Worm (Caenorhabditis elegans) whole organism, L4 larva: ENCODE measurements around the gene F54F12.1.

Experiments used
- F10B5.3 ChIP-seq: sonication (generic microtip); optimal IDR thresholded peaks from 2 replicates; lab custom pipeline; 2016; ENCODE audit warnings: mild to moderate bottlenecking, missing genetic modification characterization, missing compliant biosample characterization
- F26F4.8 ChIP-seq: fragments of 200-800 bp; sonication (Bioruptor generic); conservative IDR thresholded peaks from 2 replicates; pipeline ENCODE4 v1.3.6; 2022; ENCODE audit warnings: missing genetic modification characterization, missing compliant biosample characterization
- F44E2.7 ChIP-seq: fragments of 200-800 bp; sonication (Bioruptor generic); IDR thresholded peaks from 2 replicates; pipeline ENCODE4 v2.1.2; 2022; ENCODE audit warnings: missing genetic modification characterization, missing compliant biosample characterization
- R02D3.7 ChIP-seq: fragments of 150-350 bp; sonication (generic microtip); optimal IDR thresholded peaks from 3 replicates; lab custom pipeline; 2014; ENCODE audit warnings: missing biosample characterization, missing genetic modification characterization
- T20F7.1 ChIP-seq: fragments of 200-800 bp; sonication (Bioruptor generic); optimal IDR thresholded peaks from 2 replicates; lab custom pipeline; 2018; ENCODE audit warnings: mild to moderate bottlenecking, missing genetic modification characterization, missing compliant biosample characterization
- Y105C5A.15 ChIP-seq: fragments of 200-800 bp; sonication (Bioruptor generic); IDR thresholded peaks from 2 replicates; pipeline ENCODE4 v1.3.6; 2022; ENCODE audit warnings: missing genetic modification characterization, missing compliant biosample characterization
- Y48G9A.11 ChIP-seq: fragments of 200-800 bp; sonication (Bioruptor generic); IDR thresholded peaks from 2 replicates; pipeline ENCODE4 v1.3.6; 2022; ENCODE audit warnings: missing genetic modification reagents, missing genetic modification characterization, missing compliant biosample characterization
- Y75B8A.6 ChIP-seq: fragments of 200-800 bp; sonication (Bioruptor generic); IDR thresholded peaks from 2 replicates; pipeline ENCODE4 v1.3.6; 2022; ENCODE audit warnings: missing genetic modification reagents, missing genetic modification characterization, missing compliant biosample characterization
- ZK337.2 ChIP-seq: fragments of 200-800 bp; sonication (Bioruptor generic); IDR thresholded peaks from 2 replicates; pipeline ENCODE4 v1.3.6; 2022; ENCODE audit warnings: missing genetic modification reagents, missing genetic modification characterization, missing compliant biosample characterization
- ama-1 ChIP-seq: fragments of 150-350 bp; optimal IDR thresholded peaks from 2 replicates; lab custom pipeline; 2014; ENCODE audit warnings: inconsistent platforms, mixed read lengths
- attf-4 ChIP-seq: sonication (generic microtip); optimal IDR thresholded peaks from 3 replicates; lab custom pipeline; 2017; ENCODE audit warnings: missing biosample characterization, missing genetic modification characterization
- ceh-62 ChIP-seq: sonication (generic microtip); optimal IDR thresholded peaks from 2 replicates; lab custom pipeline; 2017; ENCODE audit warnings: missing biosample characterization, missing genetic modification characterization
- ceh-82 ChIP-seq: sonication (generic microtip); optimal IDR thresholded peaks from 2 replicates; lab custom pipeline; 2017; ENCODE audit warnings: missing biosample characterization, missing genetic modification characterization
- daf-12 ChIP-seq: fragments of 150-350 bp; optimal IDR thresholded peaks from 2 replicates; lab custom pipeline; 2014; ENCODE audit warnings: missing biosample characterization, missing genetic modification reagents, missing genetic modification characterization
- dmd-8 ChIP-seq: fragments of 200-800 bp; sonication (Bioruptor generic); IDR thresholded peaks from 2 replicates; pipeline ENCODE4 v1.3.6; 2022; ENCODE audit warnings: missing genetic modification characterization, missing compliant biosample characterization
- dpl-1 ChIP-seq: fragments of 150-350 bp; optimal IDR thresholded peaks from 2 replicates; lab custom pipeline; 2014; ENCODE audit warnings: missing biosample characterization, missing genetic modification reagents, missing genetic modification characterization
- dve-1 ChIP-seq: sonication (generic microtip); optimal IDR thresholded peaks from 2 replicates; lab custom pipeline; 2017; ENCODE audit warnings: antibody characterized with exemption, mild to moderate bottlenecking, missing genetic modification characterization, missing compliant biosample characterization; ENCODE audit not compliant: insufficient read depth
- fkh-10 ChIP-seq: fragments of 150-350 bp; optimal IDR thresholded peaks from 2 replicates; lab custom pipeline; 2014; ENCODE audit warnings: missing biosample characterization, missing genetic modification reagents, missing genetic modification characterization
- fos-1 ChIP-seq: fragments of 150-350 bp; optimal IDR thresholded peaks from 2 replicates; lab custom pipeline; 2014; ENCODE audit warnings: missing biosample characterization, missing genetic modification characterization
- gei-8 ChIP-seq: fragments of 200-800 bp; sonication (Bioruptor generic); optimal IDR thresholded peaks from 2 replicates; lab custom pipeline; 2018; ENCODE audit warnings: mild to moderate bottlenecking, missing genetic modification characterization, missing compliant biosample characterization
- hmg-1.1 ChIP-seq: fragments of 200-800 bp; sonication (Bioruptor generic); IDR thresholded peaks from 2 replicates; pipeline ENCODE4 v1.3.6; 2022; ENCODE audit warnings: missing genetic modification reagents, missing genetic modification characterization, missing compliant biosample characterization
- jun-1 ChIP-seq: fragments of 150-350 bp; optimal IDR thresholded peaks from 2 replicates; lab custom pipeline; 2014; ENCODE audit warnings: missing biosample characterization, missing genetic modification reagents, missing genetic modification characterization
- lim-7 ChIP-seq: fragments of 200-800 bp; sonication (Bioruptor generic); IDR thresholded peaks from 2 replicates; pipeline ENCODE4 v1.3.6; 2022; ENCODE audit warnings: missing genetic modification characterization, missing compliant biosample characterization
- lin-1 ChIP-seq: fragments of 200-800 bp; sonication (Bioruptor generic); IDR thresholded peaks from 2 replicates; pipeline ENCODE4 v1.3.6; 2022; ENCODE audit warnings: missing genetic modification reagents, missing genetic modification characterization, missing compliant biosample characterization
- lin-13 ChIP-seq: fragments of 150-350 bp; optimal IDR thresholded peaks from 2 replicates; lab custom pipeline; 2014; ENCODE audit warnings: missing biosample characterization, missing genetic modification reagents, missing genetic modification characterization
- lin-29 ChIP-seq: fragments of 200-800 bp; sonication (Bioruptor generic); IDR thresholded peaks from 2 replicates; pipeline ENCODE4 v1.3.6; 2022; ENCODE audit warnings: missing genetic modification reagents, missing genetic modification characterization, missing compliant biosample characterization
- lin-38 ChIP-seq: fragments of 200-800 bp; sonication (Bioruptor generic); IDR thresholded peaks from 2 replicates; pipeline ENCODE4 v1.3.6; 2022; ENCODE audit warnings: missing genetic modification reagents, missing genetic modification characterization, missing compliant biosample characterization
- lin-39 ChIP-seq: fragments of 150-350 bp; optimal IDR thresholded peaks from 2 replicates; lab custom pipeline; 2014; ENCODE audit warnings: missing biosample characterization, missing genetic modification reagents, missing genetic modification characterization
- lir-3 ChIP-seq: sonication (generic microtip); optimal IDR thresholded peaks from 2 replicates; lab custom pipeline; 2016; ENCODE audit warnings: mild to moderate bottlenecking, missing genetic modification characterization, missing compliant biosample characterization
- madf-5 ChIP-seq, 2 experiments: fragments of 200-800 bp; sonication (Bioruptor generic); IDR thresholded peaks; 2 replicates each; pipeline ENCODE4 v1.3.6; 2022; ENCODE audit warnings: missing compliant biosample characterization in 2 of 2, missing genetic modification characterization in 2 of 2
- mdl-1 ChIP-seq, 2 experiments: fragments of 150-350 bp in 1 of 2; sonication (generic microtip) in 1 of 2; optimal IDR thresholded peaks; 2 replicates each; lab custom pipeline; 2014 to 2017; ENCODE audit warnings: missing biosample characterization in 2 of 2, missing genetic modification characterization in 2 of 2
- mdt-29 ChIP-seq: fragments of 200-800 bp; sonication (Bioruptor generic); IDR thresholded peaks from 2 replicates; pipeline ENCODE4 v1.3.6; 2022; ENCODE audit warnings: missing genetic modification reagents, missing genetic modification characterization, missing compliant biosample characterization
- mxl-2 ChIP-seq: fragments of 200-800 bp; sonication (Bioruptor generic); conservative IDR thresholded peaks from 2 replicates; pipeline ENCODE4 v1.3.6; 2022; ENCODE audit warnings: missing genetic modification reagents, missing genetic modification characterization, missing compliant biosample characterization
- mxl-3 ChIP-seq: fragments of 200-800 bp; sonication (Bioruptor generic); optimal IDR thresholded peaks from 2 replicates; lab custom pipeline; 2018; ENCODE audit warnings: mild to moderate bottlenecking, missing genetic modification characterization, missing compliant biosample characterization
- nhr-10 ChIP-seq: fragments of 150-350 bp; optimal IDR thresholded peaks from 2 replicates; lab custom pipeline; 2014; ENCODE audit warnings: missing biosample characterization, missing genetic modification characterization
- nhr-102 ChIP-seq: sonication (generic microtip); optimal IDR thresholded peaks from 2 replicates; lab custom pipeline; 2016; ENCODE audit warnings: mild to moderate bottlenecking, missing genetic modification characterization, moderate library complexity, missing compliant biosample characterization
- nhr-237 ChIP-seq: sonication (generic microtip); optimal IDR thresholded peaks from 2 replicates; lab custom pipeline; 2017; ENCODE audit warnings: missing biosample characterization, missing genetic modification characterization
- nhr-28 ChIP-seq: fragments of 150-350 bp; optimal IDR thresholded peaks from 2 replicates; lab custom pipeline; 2014; ENCODE audit warnings: missing biosample characterization, missing genetic modification characterization
- nhr-41 ChIP-seq: fragments of 200-800 bp; sonication (Bioruptor generic); IDR thresholded peaks from 2 replicates; pipeline ENCODE4 v1.3.6; 2022; ENCODE audit warnings: missing genetic modification reagents, missing genetic modification characterization, missing compliant biosample characterization
- nhr-42 ChIP-seq: fragments of 200-800 bp; sonication (Bioruptor generic); IDR thresholded peaks from 2 replicates; pipeline ENCODE4 v1.3.6; 2022; ENCODE audit warnings: missing genetic modification characterization, missing compliant biosample characterization
- nhr-48 ChIP-seq: sonication (generic microtip); optimal IDR thresholded peaks from 2 replicates; lab custom pipeline; 2016; ENCODE audit warnings: mild to moderate bottlenecking, missing genetic modification characterization, missing compliant biosample characterization
- nhr-77 ChIP-seq: fragments of 150-350 bp; optimal IDR thresholded peaks from 2 replicates; lab custom pipeline; 2014; ENCODE audit warnings: missing biosample characterization, missing genetic modification characterization
- rbr-2 ChIP-seq: sonication (generic microtip); optimal IDR thresholded peaks from 2 replicates; lab custom pipeline; 2016; ENCODE audit warnings: missing genotype, missing genetic modification characterization, missing compliant biosample characterization
- snpc-1.2 ChIP-seq: fragments of 200-800 bp; sonication (Bioruptor generic); IDR thresholded peaks from 2 replicates; pipeline ENCODE4 v1.3.6; 2022; ENCODE audit warnings: missing genetic modification reagents, missing genetic modification characterization, missing compliant biosample characterization
- snpc-4 ChIP-seq: fragments of 150-350 bp; optimal IDR thresholded peaks from 2 replicates; lab custom pipeline; 2014; ENCODE audit warnings: missing biosample characterization, missing genetic modification characterization
- spr-3 ChIP-seq: fragments of 200-800 bp; sonication (Bioruptor generic); optimal IDR thresholded peaks from 2 replicates; lab custom pipeline; 2018; ENCODE audit warnings: mild to moderate bottlenecking, missing genetic modification characterization, missing compliant biosample characterization
- tag-97 ChIP-seq: fragments of 200-800 bp; sonication (Bioruptor generic); IDR thresholded peaks from 2 replicates; pipeline ENCODE4 v1.3.6; 2022; ENCODE audit warnings: missing genetic modification characterization, missing compliant biosample characterization
- tra-1 ChIP-seq: fragments of 200-800 bp; sonication (Bioruptor generic); IDR thresholded peaks from 2 replicates; pipeline ENCODE4 v1.3.6; 2022; ENCODE audit warnings: missing genetic modification reagents, missing genetic modification characterization, missing compliant biosample characterization
- unc-130 ChIP-seq: sonication (generic microtip); optimal IDR thresholded peaks from 2 replicates; lab custom pipeline; 2016; ENCODE audit warnings: missing genetic modification reagents, missing genetic modification characterization, missing compliant biosample characterization
- unc-39 ChIP-seq: sonication (generic microtip); optimal IDR thresholded peaks from 2 replicates; lab custom pipeline; 2017; ENCODE audit warnings: missing biosample characterization, missing genetic modification characterization
- ztf-7 ChIP-seq: fragments of 150-350 bp; optimal IDR thresholded peaks from 2 replicates; lab custom pipeline; 2014; ENCODE audit warnings: missing biosample characterization, missing genetic modification characterization

The F54F12.1 gene

ce11 chrIII:13067884-13068767 is 12.9 kb upstream of the F54F12.1 start (continued):
- TF ChIP-seq ZK337.2 (GFP tag; lab: Robert Waterston, UW): no peak
- TF ChIP-seq unc-39: peak; percentile 85
- TF ChIP-seq jun-1: peak; percentile 24
- TF ChIP-seq nhr-48 (tag; lab: Kevin White, UChicago): peak; percentile 72
- TF ChIP-seq nhr-10 (tag; lab: Kevin White, UChicago): peak; percentile 72
- TF ChIP-seq nhr-237: no peak
- TF ChIP-seq ceh-82 (tag; lab: Kevin White, UChicago): no peak
- TF ChIP-seq Y75B8A.6 (GFP tag; lab: Robert Waterston, UW): no peak
- TF ChIP-seq F44E2.7 (GFP tag; lab: Robert Waterston, UW): no peak
- TF ChIP-seq nhr-28 (tag; lab: Kevin White, UChicago): peak; percentile 86
- TF ChIP-seq snpc-1.2: peak; percentile 72
- peak; percentile 38 for TF ChIP-seq F10B5.3 (tag; lab: Kevin White, UChicago)
- TF ChIP-seq snpc-4 (tag; lab: Kevin White, UChicago): no peak
- TF ChIP-seq tag-97 (GFP tag; lab: Robert Waterston, UW): no peak
- no peak for TF ChIP-seq lim-7 (GFP tag; lab: Robert Waterston, UW)
- no peak for TF ChIP-seq Y48G9A.11 (GFP tag; lab: Robert Waterston, UW)
- 0 out of 2 replicates have a peak, but pooled peaks have one; percentile 36 for TF ChIP-seq nhr-42
- no peak for TF ChIP-seq Y105C5A.15
- TF ChIP-seq nhr-77: peak; percentile 87
- TF ChIP-seq nhr-41: no peak
- no peak for TF ChIP-seq R02D3.7 (tag; lab: Kevin White, UChicago)
- peak; percentile 72; the same call in 1 of the 2 replicates for TF ChIP-seq lin-1 (GFP tag; lab: Robert Waterston, UW)
- TF ChIP-seq hmg-1.1 (GFP tag; lab: Robert Waterston, UW): peak; percentile 93
- peak; percentile 71 for TF ChIP-seq tra-1 (GFP tag; lab: Robert Waterston, UW)
- no peak for TF ChIP-seq ceh-62 (tag; lab: Kevin White, UChicago)
- TF ChIP-seq mxl-3 (GFP tag; lab: Kevin White, UChicago): peak; percentile 97
- peak; percentile 73 for TF ChIP-seq nhr-102 (tag; lab: Kevin White, UChicago)
- TF ChIP-seq gei-8: peak; percentile 64
- TF ChIP-seq rbr-2 (tag; lab: Kevin White, UChicago): peak; percentile 93
- no peak for TF ChIP-seq lin-29 (GFP tag; lab: Robert Waterston, UW)
- TF ChIP-seq daf-12 (tag; lab: Kevin White, UChicago): no peak
- TF ChIP-seq mxl-2 (GFP tag; lab: Robert Waterston, UW): no peak
- peak; percentile 89 for TF ChIP-seq dve-1 (tag; lab: Kevin White, UChicago)
- no peak for TF ChIP-seq lir-3 (tag; lab: Kevin White, UChicago)
- TF ChIP-seq mdt-29: peak; percentile 73
- TF ChIP-seq F26F4.8: no peak
- peak; percentile 80 for TF ChIP-seq fkh-10 (GFP tag; lab: Kevin White, UChicago)
- TF ChIP-seq mdl-1 (tag; optimal IDR thresholded peaks at IDR 0.05; lab: Kevin White, UChicago): peak; percentile 88 to 98
- TF ChIP-seq unc-130 (GFP tag; lab: Kevin White, UChicago): no peak
- peak; percentile 34 for TF ChIP-seq spr-3 (GFP tag; lab: Kevin White, UChicago)
- TF ChIP-seq ama-1 (lab: Kevin White, UChicago): peak; percentile 72
- TF ChIP-seq ztf-7 (tag; lab: Kevin White, UChicago): peak; percentile 10
- TF ChIP-seq fos-1: no peak
- peak; percentile 37 for TF ChIP-seq lin-38
- TF ChIP-seq lin-13: peak; percentile 82
- no peak for TF ChIP-seq lin-39 (tag; lab: Kevin White, UChicago)
- peak; percentile 35 for TF ChIP-seq dpl-1 (GFP tag; lab: Kevin White, UChicago)
- no peak for TF ChIP-seq dmd-8 (GFP tag; lab: Robert Waterston, UW)
- TF ChIP-seq attf-4: no peak
- peak; percentile 68 for TF ChIP-seq T20F7.1
- TF ChIP-seq madf-5 (GFP tag; IDR thresholded peaks at IDR 0.05; lab: Robert Waterston, UW): no peak
